Worm (Caenorhabditis elegans): Measurements from ENCODE around the gene H40L08.7.

ce11 chrX:15107747-15108252 is 30.3 kb upstream of the H40L08.7 start, which contains the start of gene mlt-9:
- no peak for TF ChIP-seq tab-1 (GFP tag; IDR thresholded peaks at IDR 0.05)
- TF ChIP-seq ztf-29 (GFP tag; IDR thresholded peaks at IDR 0.05) = no peak
- no peak for TF ChIP-seq flt-1 (GFP tag; IDR thresholded peaks at IDR 0.05)
- no peak for TF ChIP-seq cog-1 (tag; optimal IDR thresholded peaks at IDR 0.05)
- TF ChIP-seq klf-2 (GFP tag; conservative IDR thresholded peaks at IDR 0.05) = 0 out of 2 replicates have a peak, but pooled peaks have one; percentile 6
- TF ChIP-seq ztf-23 (GFP tag; IDR thresholded peaks at IDR 0.05) = no peak

Measured in whole organism, midembryonic.